Worm (Caenorhabditis elegans): ENCODE data around the gene math-10.
"Not testable (repeated sequence)": the region's sequence is repeated elsewhere in the genome, so short reads cannot be mapped to it uniquely, and the experiment has no call there.

math-10 gene

ce11 chrII:1851716-1852115 lies 19.6 kb upstream of the math-10 start:
- TF ChIP-seq aha-1 (tag) = peak; percentile 38
- peak; percentile 57 for TF ChIP-seq nhr-6 (tag; optimal IDR thresholded peaks at IDR 0.05)
- TF ChIP-seq nhr-42 (GFP tag; IDR thresholded peaks at IDR 0.05) = peak; percentile 52; the same call in 1 of the 2 replicates
- TF ChIP-seq lsy-2 (tag; optimal IDR thresholded peaks at IDR 0.05) = no peak
- no peak for TF ChIP-seq F10B5.3 (tag; optimal IDR thresholded peaks at IDR 0.05)
- no peak for TF ChIP-seq daf-16 (GFP tag; optimal IDR thresholded peaks at IDR 0.05)
- peak; percentile 85 for TF ChIP-seq daf-16 (tag; optimal IDR thresholded peaks at IDR 0.05)
- peak; percentile 96 for TF ChIP-seq nhr-28 (tag; optimal IDR thresholded peaks at IDR 0.05)
- TF ChIP-seq tra-1 (GFP tag; IDR thresholded peaks at IDR 0.05) = peak; percentile 97
- peak; percentile 87 for TF ChIP-seq duxl-1 (tag; optimal IDR thresholded peaks at IDR 0.05; ENCODE audit: poor library complexity)
- TF ChIP-seq daf-12 (tag; optimal IDR thresholded peaks at IDR 0.05) = no peak
- peak in 1 of 2 experiments; percentile 43 for TF ChIP-seq mdl-1 (tag; optimal IDR thresholded peaks at IDR 0.05)
- peak; percentile 47 for TF ChIP-seq mxl-3 (GFP tag; optimal IDR thresholded peaks at IDR 0.05)
- peak; percentile 97 for TF ChIP-seq lin-1 (GFP tag; IDR thresholded peaks at IDR 0.05)
- peak; percentile 99 for TF ChIP-seq pqm-1 (tag; optimal IDR thresholded peaks at IDR 0.05)
- no peak for TF ChIP-seq unc-130 (GFP tag; optimal IDR thresholded peaks at IDR 0.05)
- no peak for TF ChIP-seq madf-9 (GFP tag; conservative IDR thresholded peaks at IDR 0.05)
- TF ChIP-seq php-3 (GFP tag; IDR thresholded peaks at IDR 0.05) = peak; percentile 90
- TF ChIP-seq zip-2 (tag; optimal IDR thresholded peaks at IDR 0.05) = no peak
- TF ChIP-seq jun-1 (tag; optimal IDR thresholded peaks at IDR 0.05) = peak; percentile 34
- peak; percentile 94 for TF ChIP-seq nhr-77 (tag; optimal IDR thresholded peaks at IDR 0.05)
- TF ChIP-seq hlh-11 (tag; optimal IDR thresholded peaks at IDR 0.05) = peak; percentile 92
- peak; percentile 99 for TF ChIP-seq dmd-6 (GFP tag; IDR thresholded peaks at IDR 0.05)
- TF ChIP-seq hlh-30 (tag; optimal IDR thresholded peaks at IDR 0.05; ENCODE audit: insufficient read depth) = peak; percentile 2

- no peak for TF ChIP-seq ceh-62 (tag; optimal IDR thresholded peaks at IDR 0.05)
- no peak for TF ChIP-seq nhr-102 (tag; optimal IDR thresholded peaks at IDR 0.05)
- TF ChIP-seq vab-7 (GFP tag; IDR thresholded peaks at IDR 0.05) = no peak
- no peak for TF ChIP-seq pha-4 (GFP tag; IDR thresholded peaks at IDR 0.05)
- no peak for TF ChIP-seq pha-4 (tag; optimal IDR thresholded peaks at IDR 0.05)
- TF ChIP-seq hlh-11 (tag; optimal IDR thresholded peaks at IDR 0.05) = no peak
- TF ChIP-seq nhr-41 (GFP tag; IDR thresholded peaks at IDR 0.05) = no peak
- no peak for TF ChIP-seq ceh-32 (tag; optimal IDR thresholded peaks at IDR 0.05; ENCODE audit: poor library complexity)
- no peak for TF ChIP-seq nhr-76 (tag; optimal IDR thresholded peaks at IDR 0.05)
- no peak for TF ChIP-seq lin-15B (tag; optimal IDR thresholded peaks at IDR 0.05)
- no peak for TF ChIP-seq daf-8 (GFP tag; IDR thresholded peaks at IDR 0.05)
- no peak for TF ChIP-seq daf-12 (tag; optimal IDR thresholded peaks at IDR 0.05)
Observed at ce11 chrII:1852503-1852902, 18.8 kb upstream of the math-10 start, which contains the start of gene C52E2.2. C52E2.2 (plus strand) TSS chrII:1852803.

ce11 chrII:1854094-1854493 lies 17.2 kb upstream of the math-10 start, which contains the start of gene fbxb-95:
fbxb-95 (plus strand) TSS chrII:1854394.
- not testable (repeated sequence) for TF ChIP-seq pqm-1 (tag; optimal IDR thresholded peaks at IDR 0.05); unc-39 (tag; optimal IDR thresholded peaks at IDR 0.05); ceh-32 (tag; optimal IDR thresholded peaks at IDR 0.05; ENCODE audit: poor library complexity)

- TF ChIP-seq tra-1 (GFP tag; IDR thresholded peaks at IDR 0.05) (peak; percentile 99), set-16 (GFP tag; IDR thresholded peaks at IDR 0.05) (0 out of 2 replicates have a peak, but pooled peaks have one; percentile 12)
Observed at ce11 chrII:1855447-1855846, 15.9 kb upstream of the math-10 start.

All from whole organism, L4 larva.